Worm (Caenorhabditis elegans) whole organism, L3 larva: ENCODE data around the gene F28H6.7.

ENCODE experiments used
- aly-2 ChIP-seq: fragments of 150-350 bp; optimal IDR thresholded peaks from 2 replicates; lab custom pipeline; 2014; ENCODE audit warnings: missing biosample characterization, missing genetic modification characterization
- ama-1 ChIP-seq: fragments of 150-350 bp; optimal IDR thresholded peaks from 2 replicates; lab custom pipeline; 2018
- ceh-82 ChIP-seq: fragments of 150-350 bp; optimal IDR thresholded peaks from 2 replicates; lab custom pipeline; 2014; ENCODE audit warnings: missing biosample characterization, missing genetic modification characterization
- egl-27 ChIP-seq: sonication (generic microtip); optimal IDR thresholded peaks from 4 replicates; lab custom pipeline; 2017; ENCODE audit warnings: missing biosample characterization, missing genetic modification reagents, missing genetic modification characterization
- elt-2 ChIP-seq: sonication (generic microtip); optimal IDR thresholded peaks from 2 replicates; lab custom pipeline; 2016; ENCODE audit warnings: missing genetic modification reagents, mild to moderate bottlenecking, missing genetic modification characterization, missing compliant biosample characterization
- fos-1 ChIP-seq: fragments of 150-350 bp; optimal IDR thresholded peaks from 2 replicates; lab custom pipeline; 2014; ENCODE audit warnings: missing biosample characterization, missing genetic modification characterization
- nfya-1 ChIP-seq: sonication (generic microtip); optimal IDR thresholded peaks from 2 replicates; lab custom pipeline; 2017; ENCODE audit warnings: missing genetic modification characterization, mild to moderate bottlenecking, missing compliant biosample characterization, antibody characterized with exemption, moderate library complexity; ENCODE audit not compliant: insufficient read depth
- nhr-11 ChIP-seq: fragments of 150-350 bp; optimal IDR thresholded peaks from 2 replicates; lab custom pipeline; 2014; ENCODE audit warnings: missing biosample characterization, missing genetic modification characterization
- nhr-76 ChIP-seq: fragments of 150-350 bp; sonication (generic microtip); optimal IDR thresholded peaks from 5 replicates; lab custom pipeline; 2014; ENCODE audit warnings: missing biosample characterization, missing genetic modification characterization
- nhr-77 ChIP-seq: fragments of 150-350 bp; optimal IDR thresholded peaks from 2 replicates; lab custom pipeline; 2014; ENCODE audit warnings: missing biosample characterization, missing genetic modification characterization
- sea-2 ChIP-seq: fragments of 150-350 bp; sonication (generic microtip); optimal IDR thresholded peaks from 4 replicates; lab custom pipeline; 2014; ENCODE audit warnings: missing biosample characterization, missing genetic modification reagents, missing genetic modification characterization
- skn-1 ChIP-seq: fragments of 150-350 bp; optimal IDR thresholded peaks from 2 replicates; lab custom pipeline; 2014; ENCODE audit warnings: missing biosample characterization, missing genetic modification characterization
- ztf-11 ChIP-seq: fragments of 150-350 bp; optimal IDR thresholded peaks from 2 replicates; lab custom pipeline; 2014; ENCODE audit warnings: missing biosample characterization, missing genetic modification characterization

DNA sequence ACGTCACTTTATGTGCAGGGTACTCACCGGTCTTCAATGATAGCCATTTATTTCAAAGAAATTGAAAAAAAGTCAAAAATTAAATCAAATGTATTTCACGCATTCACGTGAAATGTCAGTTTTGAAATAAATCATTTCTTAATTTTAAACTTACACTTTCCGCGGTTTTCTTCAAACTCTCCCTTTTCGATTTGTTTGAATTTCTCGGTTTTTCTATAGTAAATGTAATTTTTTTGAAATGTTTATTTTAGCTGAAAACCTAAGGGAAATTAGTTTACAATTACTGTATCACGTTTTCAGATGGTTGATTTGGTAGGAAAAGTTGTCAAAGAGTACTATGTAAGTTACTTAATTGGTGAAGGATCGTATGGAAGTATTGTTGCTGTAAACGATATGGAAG, 7.7 kb upstream of the F28H6.7 start, which contains the start of gene F16B12.7:
- no peak for TF ChIP-seq aly-2 (tag; lab: Kevin White, UChicago)
- TF ChIP-seq nhr-77 (tag; lab: Kevin White, UChicago), result no peak
- no peak for TF ChIP-seq nhr-76 (tag; lab: Kevin White, UChicago)
- TF ChIP-seq elt-2 (tag; lab: Kevin White, UChicago), result no peak
- no peak for TF ChIP-seq skn-1
- TF ChIP-seq ceh-82 (tag; lab: Kevin White, UChicago), result no peak
- no peak for TF ChIP-seq ztf-11
- TF ChIP-seq fos-1, result no peak
- no peak for TF ChIP-seq nfya-1 (tag; lab: Kevin White, UChicago)
- no peak for TF ChIP-seq ama-1
- TF ChIP-seq egl-27 (tag; lab: Kevin White, UChicago), result no peak
- no peak for TF ChIP-seq nhr-11 (tag; lab: Kevin White, UChicago)
- no peak for TF ChIP-seq sea-2 (GFP tag; lab: Kevin White, UChicago)
